Worm (Caenorhabditis elegans): Measurements from ENCODE around the gene K06H7.2.

K06H7.2 gene

DNA sequence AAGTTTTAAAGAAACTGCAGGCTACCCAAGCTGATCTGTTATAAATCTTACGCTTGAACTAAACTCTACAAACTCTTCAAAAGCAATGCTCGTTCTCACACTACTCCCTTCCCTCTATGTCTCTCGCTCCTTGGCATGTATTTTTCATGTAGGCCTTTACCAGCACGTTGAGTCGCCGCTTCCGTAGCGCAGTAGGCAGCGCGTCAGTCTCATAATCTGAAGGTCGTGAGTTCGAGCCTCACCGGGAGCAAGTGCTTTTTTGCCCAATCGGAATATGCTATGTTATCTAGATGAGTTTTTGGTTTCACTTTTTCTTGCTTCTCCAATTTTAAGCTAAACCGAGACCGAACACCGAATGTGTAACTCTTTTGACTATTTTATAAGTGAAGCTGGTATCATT, 13.1 kb downstream of the K06H7.2 start (continued):
- no peak for TF ChIP-seq atf-7 (tag; optimal IDR thresholded peaks at IDR 0.05)
- no peak for TF ChIP-seq efl-1 (GFP tag; optimal IDR thresholded peaks at IDR 0.05)
- TF ChIP-seq tbx-9 (tag; optimal IDR thresholded peaks at IDR 0.05; ENCODE audit: borderline replicate concordance), result no peak
- no peak for TF ChIP-seq F57C9.4 (tag; optimal IDR thresholded peaks at IDR 0.05)
- no peak for TF ChIP-seq nhr-27 (tag; optimal IDR thresholded peaks at IDR 0.05)
- no peak for TF ChIP-seq unc-62 (GFP tag; optimal IDR thresholded peaks at IDR 0.05)
- peak; percentile 95 for TF ChIP-seq tbp1 (GFP tag; optimal IDR thresholded peaks at IDR 0.05)
- no peak for TF ChIP-seq ceh-58 (GFP tag; IDR thresholded peaks at IDR 0.05)
- no peak for TF ChIP-seq snpc-4 (GFP tag; optimal IDR thresholded peaks at IDR 0.05)
- peak in 2 of 4 experiments; percentile 38 to 57 for TF ChIP-seq snpc-4 (tag; optimal IDR thresholded peaks at IDR 0.05)
- no peak for TF ChIP-seq egl-18 (GFP tag; IDR thresholded peaks at IDR 0.05)
- peak; percentile 67 for TF ChIP-seq nhr-90 (tag; optimal IDR thresholded peaks at IDR 0.05)
- TF ChIP-seq unc-130 (GFP tag; optimal IDR thresholded peaks at IDR 0.05), result no peak
- TF ChIP-seq ekl-4 (GFP tag; IDR thresholded peaks at IDR 0.05), result no peak
- no peak for TF ChIP-seq tlf-1 (GFP tag; optimal IDR thresholded peaks at IDR 0.05)
- TF ChIP-seq hmg-1.2 (GFP tag; IDR thresholded peaks at IDR 0.05), result peak; percentile 68
- peak; percentile 33; the same call in 1 of the 2 replicates for TF ChIP-seq madf-6 (GFP tag; IDR thresholded peaks at IDR 0.05)
- no peak for TF ChIP-seq F37B4.10 (GFP tag; IDR thresholded peaks at IDR 0.05)
- TF ChIP-seq nhr-80 (tag; optimal IDR thresholded peaks at IDR 0.05), result peak; percentile 27
- TF ChIP-seq mcd-1 (GFP tag; IDR thresholded peaks at IDR 0.05), result peak; percentile 39; the same call in 1 of the 2 replicates
- no peak for TF ChIP-seq cebp-2 (GFP tag; IDR thresholded peaks at IDR 0.05)
- peak; percentile 53 for TF ChIP-seq ztf-18 (tag; optimal IDR thresholded peaks at IDR 0.05)
- TF ChIP-seq egrh-3 (GFP tag; IDR thresholded peaks at IDR 0.05), result no peak
- no peak for TF ChIP-seq lag-1 (GFP tag; IDR thresholded peaks at IDR 0.05)
- TF ChIP-seq ets-4 (GFP tag; optimal IDR thresholded peaks at IDR 0.05), result no peak
- TF ChIP-seq hmg-20 (GFP tag; IDR thresholded peaks at IDR 0.05), result no peak
- peak; percentile 69 for TF ChIP-seq him-1 (tag; optimal IDR thresholded peaks at IDR 0.05)
- no peak for TF ChIP-seq nfya-2 (GFP tag; IDR thresholded peaks at IDR 0.05)
- no peak for TF ChIP-seq sea-2 (GFP tag; IDR thresholded peaks at IDR 0.05)
- TF ChIP-seq lin-40 (tag; optimal IDR thresholded peaks at IDR 0.05), result peak; percentile 34
- no peak for TF ChIP-seq ccch-3 (GFP tag; optimal IDR thresholded peaks at IDR 0.05)
- TF ChIP-seq snpc-1.1 (tag; optimal IDR thresholded peaks at IDR 0.05; ENCODE audit: insufficient read depth), result no peak
- TF ChIP-seq F57A8.1 (GFP tag; optimal IDR thresholded peaks at IDR 0.05), result no peak
- no peak for TF ChIP-seq F55B11.4 (tag; optimal IDR thresholded peaks at IDR 0.05; ENCODE audit: borderline replicate concordance, insufficient read depth)
- TF ChIP-seq madf-8 (GFP tag; conservative IDR thresholded peaks at IDR 0.05), result no peak
- TF ChIP-seq hrde-1 (tag; optimal IDR thresholded peaks at IDR 0.05; ENCODE audit: borderline replicate concordance), result no peak
- TF ChIP-seq B0035.1 (tag; optimal IDR thresholded peaks at IDR 0.05), result no peak
- no peak for TF ChIP-seq nhr-120 (GFP tag; IDR thresholded peaks at IDR 0.05)
- TF ChIP-seq xnd-1 (tag; optimal IDR thresholded peaks at IDR 0.05), result no peak
- no peak for TF ChIP-seq egl-44 (GFP tag; IDR thresholded peaks at IDR 0.05)
- TF ChIP-seq ceh-100 (GFP tag; IDR thresholded peaks at IDR 0.05), result no peak; the same call in 1 of the 2 replicates
- TF ChIP-seq lsy-27 (tag; optimal IDR thresholded peaks at IDR 0.05; ENCODE audit: borderline replicate concordance, insufficient read depth), result no peak
- TF ChIP-seq T07F8.4 (tag; optimal IDR thresholded peaks at IDR 0.05), result peak; percentile 15
- no peak for TF ChIP-seq nhr-179 (tag; optimal IDR thresholded peaks at IDR 0.05)
- TF ChIP-seq Y56A3A.18 (GFP tag; IDR thresholded peaks at IDR 0.05), result no peak
- no peak for TF ChIP-seq sptf-2 (GFP tag; optimal IDR thresholded peaks at IDR 0.05)
- TF ChIP-seq rcor-1 (GFP tag; IDR thresholded peaks at IDR 0.05), result no peak
- TF ChIP-seq ceh-91 (GFP tag; IDR thresholded peaks at IDR 0.05), result no peak
- no peak for TF ChIP-seq C06A6.2 (GFP tag; conservative IDR thresholded peaks at IDR 0.05)
- no peak for TF ChIP-seq Y67H2A.10 (GFP tag; conservative IDR thresholded peaks at IDR 0.05)

Data from whole organism, young adult.